Worm (Caenorhabditis elegans): ENCODE measurements around the gene Y26E6A.3.

ce11 chrX:13893256-13893655 is 16.5 kb downstream of the Y26E6A.3 start, which contains the start of gene sra-37:
- TF ChIP-seq unc-39 (tag; optimal IDR thresholded peaks at IDR 0.05) (no peak), nhr-237 (tag; optimal IDR thresholded peaks at IDR 0.05) (no peak)
